Fruit fly (Drosophila melanogaster) whole organism, embryonic: ENCODE measurements around the gene CG8907.

Experiments
- Ada2b ChIP-seq: fragments of 200-800 bp; sonication (Bioruptor generic); IDR thresholded peaks from 2 replicates; pipeline ENCODE4 v1.3.6; 2022; ENCODE audit warnings: missing biosample characterization, missing genetic modification characterization
- BtbVII ChIP-seq: fragments of 200-800 bp; sonication (Bioruptor generic); optimal IDR thresholded peaks from 3 replicates; lab custom pipeline; 2017; ENCODE audit warnings: missing biosample characterization, mild to moderate bottlenecking, missing genetic modification characterization
- CG10654 ChIP-seq: fragments of 200-800 bp; sonication (Bioruptor generic); optimal IDR thresholded peaks from 2 replicates; lab custom pipeline; 2016; ENCODE audit warnings: missing biosample characterization, missing genetic modification characterization
- CG11504 ChIP-seq: fragments of 200-800 bp; sonication (Bioruptor generic); optimal IDR thresholded peaks from 3 replicates; lab custom pipeline; 2019; ENCODE audit warnings: missing biosample characterization, mild to moderate bottlenecking, missing genetic modification characterization, moderate library complexity
- CG11560 ChIP-seq: fragments of 200-800 bp; sonication (Bioruptor generic); IDR thresholded peaks from 3 replicates; pipeline ENCODE4 v1.3.6; 2022; ENCODE audit warnings: missing biosample characterization, missing genetic modification characterization
- CG11696 ChIP-seq: fragments of 200-800 bp; sonication (Bioruptor generic); IDR thresholded peaks from 2 replicates; pipeline ENCODE4 v1.3.6; 2022; ENCODE audit warnings: missing biosample characterization, missing genetic modification characterization
- CG17802 ChIP-seq: fragments of 200-800 bp; sonication (Bioruptor generic); optimal IDR thresholded peaks from 2 replicates; lab custom pipeline; 2018; ENCODE audit warnings: missing biosample characterization, mild to moderate bottlenecking, missing genetic modification characterization, moderate library complexity
- CG17912 ChIP-seq: fragments of 200-800 bp; sonication (Bioruptor generic); optimal IDR thresholded peaks from 2 replicates; lab custom pipeline; 2018; ENCODE audit warnings: missing biosample characterization, mild to moderate bottlenecking, missing genetic modification characterization
- CG18262 ChIP-seq: fragments of 200-800 bp; optimal IDR thresholded peaks from 3 replicates; lab custom pipeline; 2019; ENCODE audit warnings: missing biosample characterization, mild to moderate bottlenecking, missing genetic modification characterization, moderate library complexity
- CG18619 ChIP-seq: fragments of 200-800 bp; sonication (Bioruptor generic); optimal IDR thresholded peaks from 3 replicates; lab custom pipeline; 2017; ENCODE audit warnings: missing biosample characterization, mild to moderate bottlenecking, missing genetic modification characterization
- CG18764 ChIP-seq: fragments of 200-800 bp; sonication (Bioruptor generic); optimal IDR thresholded peaks from 3 replicates; lab custom pipeline; 2016; ENCODE audit warnings: missing biosample characterization, missing genetic modification characterization
- CG2116 ChIP-seq: fragments of 200-800 bp; sonication (Bioruptor generic); optimal IDR thresholded peaks from 3 replicates; lab custom pipeline; 2018; ENCODE audit warnings: missing biosample characterization, mild to moderate bottlenecking, missing genetic modification characterization
- CG2120 ChIP-seq: fragments of 200-800 bp; sonication (Bioruptor generic); optimal IDR thresholded peaks from 3 replicates; lab custom pipeline; 2016; ENCODE audit warnings: missing biosample characterization, missing genetic modification characterization
- CG32767 ChIP-seq: fragments of 200-800 bp; sonication (Bioruptor generic); IDR thresholded peaks from 2 replicates; pipeline ENCODE4 v1.3.6; 2022; ENCODE audit warnings: missing biosample characterization, missing genetic modification characterization
- CG4360 ChIP-seq: fragments of 200-800 bp; sonication (Bioruptor generic); IDR thresholded peaks from 2 replicates; pipeline ENCODE4 v1.3.6; 2022; ENCODE audit warnings: missing biosample characterization, missing genetic modification characterization
- CG4424 ChIP-seq: fragments of 200-800 bp; sonication (Bioruptor generic); optimal IDR thresholded peaks from 3 replicates; lab custom pipeline; 2016; ENCODE audit warnings: missing biosample characterization, missing genetic modification characterization
- CG6272 ChIP-seq: fragments of 200-800 bp; sonication (Bioruptor generic); IDR thresholded peaks from 2 replicates; pipeline ENCODE4 v1.3.6; 2022; ENCODE audit warnings: missing biosample characterization, missing genetic modification characterization
- CG7963 ChIP-seq: fragments of 200-800 bp; sonication (Bioruptor generic); IDR thresholded peaks from 3 replicates; pipeline ENCODE4 v1.3.6; 2022; ENCODE audit warnings: missing biosample characterization, missing genetic modification characterization; ENCODE audit not compliant: partially characterized antibody
- CG8281 ChIP-seq: fragments of 200-800 bp; sonication (Bioruptor generic); optimal IDR thresholded peaks from 2 replicates; lab custom pipeline; 2018; ENCODE audit warnings: missing biosample characterization, mild to moderate bottlenecking, missing genetic modification characterization, moderate library complexity
- CG9609 ChIP-seq: fragments of 200-800 bp; sonication (Bioruptor generic); optimal IDR thresholded peaks from 3 replicates; lab custom pipeline; 2016; ENCODE audit warnings: missing biosample characterization, missing genetic modification characterization
- CG9817 ChIP-seq: fragments of 200-800 bp; sonication (Bioruptor generic); optimal IDR thresholded peaks from 2 replicates; lab custom pipeline; 2018; ENCODE audit warnings: missing biosample characterization, mild to moderate bottlenecking, missing genetic modification characterization, moderate library complexity
- Dp ChIP-seq: fragments of 200-800 bp; sonication (Bioruptor generic); optimal IDR thresholded peaks from 2 replicates; lab custom pipeline; 2018; ENCODE audit warnings: missing biosample characterization, mild to moderate bottlenecking, missing genetic modification characterization, moderate library complexity
- Ets97D ChIP-seq: fragments of 200-800 bp; sonication (Bioruptor generic); optimal IDR thresholded peaks from 3 replicates; lab custom pipeline; 2016; ENCODE audit warnings: missing biosample characterization, missing genetic modification characterization
- Fer1 ChIP-seq: fragments of 200-800 bp; sonication (Bioruptor generic); optimal IDR thresholded peaks from 2 replicates; lab custom pipeline; 2017; ENCODE audit warnings: missing biosample characterization, mild to moderate bottlenecking, missing genetic modification characterization
- HLH54F ChIP-seq: fragments of 200-800 bp; sonication (Bioruptor generic); optimal IDR thresholded peaks from 3 replicates; lab custom pipeline; 2016; ENCODE audit warnings: missing biosample characterization, missing genetic modification characterization
- Lhr ChIP-seq: fragments of 200-800 bp; sonication (Bioruptor generic); optimal IDR thresholded peaks from 3 replicates; lab custom pipeline; 2017; ENCODE audit warnings: mild to moderate bottlenecking, missing biosample characterization, missing genetic modification reagents, missing genetic modification characterization
- NFAT ChIP-seq: fragments of 200-800 bp; sonication (Bioruptor generic); IDR thresholded peaks from 2 replicates; pipeline ENCODE4 v1.3.6; 2022; ENCODE audit warnings: missing biosample characterization, missing genetic modification characterization
- NfI ChIP-seq: fragments of 200-800 bp; sonication (Bioruptor generic); optimal IDR thresholded peaks from 3 replicates; lab custom pipeline; 2018; ENCODE audit warnings: missing biosample characterization, mild to moderate bottlenecking, missing genetic modification characterization, moderate library complexity
- Opbp ChIP-seq: fragments of 200-800 bp; sonication (Bioruptor generic); IDR thresholded peaks from 3 replicates; pipeline ENCODE4 v1.3.6; 2022; ENCODE audit warnings: missing biosample characterization, missing genetic modification characterization; ENCODE audit not compliant: partially characterized antibody
- Optix ChIP-seq: fragments of 200-800 bp; sonication (Bioruptor generic); IDR thresholded peaks from 3 replicates; pipeline ENCODE4 v1.3.6; 2022; ENCODE audit warnings: missing biosample characterization, missing genetic modification characterization
- Six4 ChIP-seq: fragments of 200-800 bp; sonication (Bioruptor generic); optimal IDR thresholded peaks from 2 replicates; lab custom pipeline; 2016; ENCODE audit warnings: missing biosample characterization, missing genetic modification characterization
- abd-A ChIP-seq: fragments of 200-800 bp; sonication (Bioruptor generic); optimal IDR thresholded peaks from 3 replicates; lab custom pipeline; 2019; ENCODE audit warnings: missing biosample characterization, mild to moderate bottlenecking, missing genetic modification characterization, moderate library complexity
- al ChIP-seq: fragments of 200-800 bp; sonication (Bioruptor generic); IDR thresholded peaks from 2 replicates; pipeline ENCODE4 v1.3.6; 2022; ENCODE audit warnings: missing biosample characterization, missing genetic modification characterization
- chinmo ChIP-seq: fragments of 200-800 bp; sonication (Bioruptor generic); IDR thresholded peaks from 4 replicates; pipeline ENCODE4 v1.3.6; 2022; ENCODE audit warnings: missing biosample characterization, missing genetic modification characterization; ENCODE audit not compliant: partially characterized antibody
- chm ChIP-seq: fragments of 200-800 bp; sonication (Bioruptor generic); IDR thresholded peaks from 2 replicates; pipeline ENCODE4 v1.3.6; 2022; ENCODE audit warnings: missing biosample characterization, missing genetic modification characterization
- ci ChIP-seq: fragments of 200-800 bp; sonication (Bioruptor generic); IDR thresholded peaks from 3 replicates; pipeline ENCODE4 v1.3.6; 2022; ENCODE audit warnings: missing biosample characterization, missing genetic modification characterization
- danr ChIP-seq: fragments of 200-800 bp; sonication (Bioruptor generic); IDR thresholded peaks from 2 replicates; pipeline ENCODE4 v1.3.6; 2022; ENCODE audit warnings: missing biosample characterization, missing genetic modification characterization
- en ChIP-seq: fragments of 200-800 bp; sonication (Bioruptor generic); optimal IDR thresholded peaks from 2 replicates; lab custom pipeline; 2016; ENCODE audit warnings: missing biosample characterization, missing genetic modification characterization
- ewg ChIP-seq: fragments of 200-800 bp; sonication (Bioruptor generic); optimal IDR thresholded peaks from 3 replicates; lab custom pipeline; 2017; ENCODE audit warnings: mild to moderate bottlenecking, missing biosample characterization, missing genetic modification reagents, missing genetic modification characterization
- exex ChIP-seq: fragments of 200-800 bp; sonication (Bioruptor generic); optimal IDR thresholded peaks from 4 replicates; lab custom pipeline; 2018; ENCODE audit warnings: missing biosample characterization, mild to moderate bottlenecking, missing genetic modification characterization, moderate library complexity
- grn ChIP-seq: fragments of 200-800 bp; sonication (Bioruptor generic); optimal IDR thresholded peaks from 3 replicates; lab custom pipeline; 2017; ENCODE audit warnings: missing biosample characterization, missing genetic modification characterization
- hbn ChIP-seq: fragments of 200-800 bp; sonication (Bioruptor generic); IDR thresholded peaks from 2 replicates; pipeline ENCODE4 v1.3.6; 2022; ENCODE audit warnings: missing biosample characterization, missing genetic modification characterization; ENCODE audit not compliant: partially characterized antibody
- jigr1 ChIP-seq: fragments of 200-800 bp; sonication (Bioruptor generic); IDR thresholded peaks from 3 replicates; pipeline ENCODE4 v1.3.6; 2022; ENCODE audit warnings: missing biosample characterization, missing genetic modification characterization
- pfk ChIP-seq: fragments of 200-800 bp; sonication (Bioruptor generic); optimal IDR thresholded peaks from 2 replicates; lab custom pipeline; 2018; ENCODE audit warnings: missing biosample characterization, mild to moderate bottlenecking, missing genetic modification characterization, moderate library complexity
- phol ChIP-seq: fragments of 200-800 bp; sonication (Bioruptor generic); optimal IDR thresholded peaks from 3 replicates; lab custom pipeline; 2018; ENCODE audit warnings: missing biosample characterization, mild to moderate bottlenecking, missing genetic modification characterization, moderate library complexity
- pnt ChIP-seq: fragments of 200-800 bp; sonication (Bioruptor generic); optimal IDR thresholded peaks from 3 replicates; lab custom pipeline; 2016; ENCODE audit warnings: missing biosample characterization, missing genetic modification characterization
- prd ChIP-seq, 3 experiments: fragments of >200 bp in 2 of 3; fragments of 200-800 bp in 1 of 3; sonication (Bioruptor generic) in 1 of 3; optimal IDR thresholded peaks in 2 of 3; IDR thresholded peaks in 1 of 3; 2 replicates in 2 of 3; 3 replicates in 1 of 3; pipeline versions ENCODE4 v1.3.6 to Lab custom; 2017 to 2022; ENCODE audit warnings: missing biosample characterization in 1 of 3, missing genetic modification characterization in 1 of 3
- rib ChIP-seq: fragments of 200-800 bp; sonication (Bioruptor generic); IDR thresholded peaks from 2 replicates; pipeline ENCODE4 v1.3.6; 2022; ENCODE audit warnings: missing biosample characterization, missing genetic modification characterization
- slou ChIP-seq: fragments of 200-800 bp; sonication (Bioruptor generic); optimal IDR thresholded peaks from 3 replicates; lab custom pipeline; 2016; ENCODE audit warnings: missing biosample characterization, missing genetic modification characterization
- vvl ChIP-seq: fragments of 200-800 bp; sonication (Bioruptor generic); IDR thresholded peaks from 2 replicates; pipeline ENCODE4 v1.3.6; 2022; ENCODE audit warnings: missing biosample characterization, missing genetic modification characterization
- zfh2 ChIP-seq: fragments of 200-800 bp; sonication (Bioruptor generic); optimal IDR thresholded peaks from 2 replicates; lab custom pipeline; 2016; ENCODE audit warnings: missing biosample characterization, missing genetic modification characterization

The CG8907 gene

dm6 chr3R:17020956-17021355, 12.9 kb downstream of the CG8907 start, which contains the start of gene Adsl (continued):
- TF ChIP-seq Optix (no peak), ci (GFP tag; lab: Robert Waterston, UW) (peak; percentile 91), pnt (GFP tag; lab: Kevin White, UChicago) (no peak), CG4424 (GFP tag; lab: Kevin White, UChicago) (peak; percentile 74), Ets97D (GFP tag; lab: Kevin White, UChicago) (peak; percentile 99), CG8281 (peak; percentile 30), rib (GFP tag; lab: Robert Waterston, UW) (no peak), CG18619 (GFP tag; lab: Kevin White, UChicago) (peak; percentile 74), HLH54F (GFP tag; lab: Kevin White, UChicago) (peak; percentile 2), CG6272 (no peak), Dp (peak; percentile 45), CG10654 (GFP tag; lab: Kevin White, UChicago) (peak; percentile 26), CG7963 (GFP tag; lab: Robert Waterston, UW) (no peak), CG11696 (GFP tag; lab: Robert Waterston, UW) (no peak), danr (GFP tag; lab: Robert Waterston, UW) (no peak), CG2116 (GFP tag; lab: Kevin White, UChicago) (peak; percentile 80), abd-A (tag; lab: Kevin White, UChicago) (no peak), Six4 (GFP tag; lab: Kevin White, UChicago) (peak; percentile 49), zfh2 (GFP tag; lab: Kevin White, UChicago) (no peak), jigr1 (GFP tag; lab: Robert Waterston, UW) (no peak), Opbp (GFP tag; lab: Robert Waterston, UW) (no peak), CG18764 (GFP tag; lab: Kevin White, UChicago) (peak; percentile 32), CG2120 (no peak), ewg (GFP tag; lab: Kevin White, UChicago) (peak; percentile 48), CG9817 (tag; lab: Kevin White, UChicago) (peak; percentile 58), CG17912 (GFP tag; lab: Kevin White, UChicago) (peak; percentile 50), chm (GFP tag; lab: Robert Waterston, UW) (no peak), pfk (GFP tag; lab: Kevin White, UChicago) (peak; percentile 35), Ada2b (GFP tag; lab: Robert Waterston, UW) (peak; percentile 19; the same call in 1 of the 2 replicates), phol (tag; lab: Kevin White, UChicago) (peak; percentile 77), CG9609 (GFP tag; lab: Kevin White, UChicago) (peak; percentile 5), CG32767 (GFP tag; lab: Robert Waterston, UW) (peak; percentile 35; the same call in 1 of the 2 replicates), CG17802 (tag; lab: Kevin White, UChicago) (peak; percentile 46), BtbVII (peak; percentile 76), hbn (GFP tag; lab: Robert Waterston, UW) (0 out of 2 replicates have a peak, but pooled peaks have one; percentile 14), CG18262 (tag; lab: Kevin White, UChicago) (no peak), grn (GFP tag; lab: Kevin White, UChicago) (peak; percentile 43), al (GFP tag; lab: Robert Waterston, UW) (no peak), Lhr (peak; percentile 65), CG11560 (tag; lab: Robert Waterston, UW) (no peak), en (GFP tag; lab: Kevin White, UChicago) (peak; percentile 39), vvl (GFP tag; lab: Robert Waterston, UW) (peak; percentile 84), CG4360 (GFP tag; lab: Robert Waterston, UW) (no peak), Fer1 (no peak), NfI (GFP tag; lab: Kevin White, UChicago) (peak; percentile 83), NFAT (GFP tag; lab: Robert Waterston, UW) (peak; percentile 8; the same call in 1 of the 2 replicates), chinmo (GFP tag; lab: Robert Waterston, UW) (0 out of 4 replicates have a peak, but pooled peaks have one; percentile 38), CG11504 (tag; lab: Kevin White, UChicago) (no peak), slou (no peak), exex (tag; lab: Kevin White, UChicago) (no peak), prd (optimal IDR thresholded peaks at IDR 0.05; lab: Kevin White, UChicago) (no peak), prd (GFP tag; IDR thresholded peaks at IDR 0.05; lab: Robert Waterston, UW) (no peak)
